Fruit fly (Drosophila melanogaster): Measurements from ENCODE around the gene Cyp4g1.

Gene Cyp4g1

DNA sequence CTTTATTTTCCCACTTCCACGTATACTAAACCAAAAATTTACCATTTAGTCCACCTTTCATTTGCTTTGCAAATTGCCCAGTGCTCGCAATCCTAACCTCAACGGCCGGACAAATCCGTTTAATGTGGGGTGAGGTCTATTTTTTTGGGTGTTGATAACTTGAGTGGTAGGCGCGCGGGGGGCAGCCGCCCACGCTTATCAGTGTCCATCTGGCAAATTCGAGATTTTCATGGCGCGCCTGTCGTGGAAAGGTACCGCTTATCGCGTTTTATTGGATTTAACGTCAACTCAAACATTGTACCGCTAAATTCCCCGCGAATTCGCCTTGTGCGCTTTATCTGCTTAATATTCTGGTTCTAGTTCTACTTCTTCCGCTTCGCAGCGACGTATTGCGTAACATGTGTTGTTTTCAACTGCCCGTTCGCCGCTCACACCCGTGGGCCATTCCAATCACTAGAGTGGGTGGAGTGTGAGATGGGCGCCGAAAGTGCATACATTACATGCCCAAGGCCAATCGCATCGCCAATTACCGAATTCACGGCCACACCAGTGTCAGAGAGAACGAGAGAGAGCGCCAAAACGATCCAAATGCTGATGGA lies 23.7 kb upstream of the Cyp4g1 start:
- TF ChIP-seq zen (tag; optimal IDR thresholded peaks at IDR 0.05) (no peak), Doc3 (GFP tag; IDR thresholded peaks at IDR 0.05; ENCODE audit: partially characterized antibody) (no peak), crol (GFP tag; IDR thresholded peaks at IDR 0.05) (peak; percentile 83), CG4617 (GFP tag; optimal IDR thresholded peaks at IDR 0.05; ENCODE audit: borderline replicate concordance) (no peak), CG12071 (GFP tag; optimal IDR thresholded peaks at IDR 0.05) (no peak), mld (GFP tag; IDR thresholded peaks at IDR 0.05; ENCODE audit: partially characterized antibody) (no peak), twi (tag; optimal IDR thresholded peaks at IDR 0.05) (no peak), lov (optimal IDR thresholded peaks at IDR 0.05) (no peak), lov (GFP tag; IDR thresholded peaks at IDR 0.05) (no peak), CG6175 (GFP tag; IDR thresholded peaks at IDR 0.05) (no peak), Xrp1 (GFP tag; IDR thresholded peaks at IDR 0.05) (no peak), Myb (GFP tag; optimal IDR thresholded peaks at IDR 0.05) (no peak), mam (GFP tag; optimal IDR thresholded peaks at IDR 0.05) (no peak), bigmax (GFP tag; optimal IDR thresholded peaks at IDR 0.05) (peak; percentile 89), nerfin-1 (tag; optimal IDR thresholded peaks at IDR 0.05) (no peak), gcm (GFP tag; optimal IDR thresholded peaks at IDR 0.05) (no peak), exex (tag; optimal IDR thresholded peaks at IDR 0.05) (peak; percentile 60), CG3407 (GFP tag; optimal IDR thresholded peaks at IDR 0.05) (no peak), ftz-f1 (GFP tag; optimal IDR thresholded peaks at IDR 0.05) (peak; percentile 16), CG7556 (GFP tag; optimal IDR thresholded peaks at IDR 0.05) (no peak), chn (GFP tag; optimal IDR thresholded peaks at IDR 0.05) (no peak), Pdp1 (GFP tag; optimal IDR thresholded peaks at IDR 0.05) (peak in 1 of 2 experiments; percentile 99), CG18011 (GFP tag; optimal IDR thresholded peaks at IDR 0.05) (no peak), hbn (GFP tag; IDR thresholded peaks at IDR 0.05; ENCODE audit: partially characterized antibody) (no peak), D19B (GFP tag; optimal IDR thresholded peaks at IDR 0.05) (no peak), CG1603 (tag; optimal IDR thresholded peaks at IDR 0.05) (no peak), CG10979 (tag; optimal IDR thresholded peaks at IDR 0.05) (no peak), chif (GFP tag; optimal IDR thresholded peaks at IDR 0.05) (no peak), jing (GFP tag; optimal IDR thresholded peaks at IDR 0.05) (no peak), CG2202 (tag; optimal IDR thresholded peaks at IDR 0.05) (no peak), jigr1 (GFP tag; IDR thresholded peaks at IDR 0.05) (no peak), bbx (GFP tag; IDR thresholded peaks at IDR 0.05; ENCODE audit: partially characterized antibody) (no peak), Sox100B (GFP tag; optimal IDR thresholded peaks at IDR 0.05) (no peak), Lhr (GFP tag; optimal IDR thresholded peaks at IDR 0.05) (no peak), sug (tag; optimal IDR thresholded peaks at IDR 0.05) (peak; percentile 96), Hmr (GFP tag; optimal IDR thresholded peaks at IDR 0.05) (no peak), klu (GFP tag; IDR thresholded peaks at IDR 0.05) (peak; percentile 53; the same call in 1 of the 2 replicates), Jarid2 (GFP tag; optimal IDR thresholded peaks at IDR 0.05) (no peak), toy (GFP tag; IDR thresholded peaks at IDR 0.05) (no peak), sd (tag; optimal IDR thresholded peaks at IDR 0.05) (peak; percentile 67), Gsc (GFP tag; IDR thresholded peaks at IDR 0.05) (no peak), Hmx (GFP tag; optimal IDR thresholded peaks at IDR 0.05) (no peak), GATAe (GFP tag; conservative IDR thresholded peaks at IDR 0.05) (peak; percentile 67), CG12299 (tag; optimal IDR thresholded peaks at IDR 0.05) (no peak), cwo (GFP tag; optimal IDR thresholded peaks at IDR 0.05) (no peak), Tbp (GFP tag; optimal IDR thresholded peaks at IDR 0.05) (no peak), grn (GFP tag; optimal IDR thresholded peaks at IDR 0.05) (peak; percentile 74), CG9215 (GFP tag; IDR thresholded peaks at IDR 0.05) (no peak), CG34422 (GFP tag; IDR thresholded peaks at IDR 0.05) (no peak), CG34376 (GFP tag; optimal IDR thresholded peaks at IDR 0.05) (no peak)
